Fruit fly (Drosophila melanogaster) whole organism, wandering third instar larva: ENCODE measurements around the gene sac.

Experiments used
- Abd-B ChIP-seq: fragments of >200 bp; optimal IDR thresholded peaks from 2 replicates; lab custom pipeline; 2017; ENCODE audit warnings: missing biosample characterization, missing genetic modification characterization
- CG32264 ChIP-seq: fragments of 200-800 bp; sonication (Bioruptor generic); optimal IDR thresholded peaks from 2 replicates; lab custom pipeline; 2016; ENCODE audit warnings: missing biosample characterization, missing genetic modification characterization
- CG9705 ChIP-seq: fragments of 200-800 bp; sonication (Bioruptor generic); optimal IDR thresholded peaks from 2 replicates; lab custom pipeline; 2018; ENCODE audit warnings: missing biosample characterization, mild to moderate bottlenecking, missing genetic modification characterization
- CrebA ChIP-seq: fragments of 200-800 bp; sonication (Bioruptor generic); optimal IDR thresholded peaks from 2 replicates; lab custom pipeline; 2016; ENCODE audit warnings: missing biosample characterization, mild to moderate bottlenecking, missing genetic modification characterization, borderline replicate concordance
- Dfd ChIP-seq: fragments of >200 bp; optimal IDR thresholded peaks from 2 replicates; lab custom pipeline; 2017; ENCODE audit warnings: missing biosample characterization, missing genetic modification characterization
- Dif ChIP-seq: fragments of 200-275, 200-300 bp; sonication (Bioruptor generic); optimal IDR thresholded peaks from 2 replicates; lab custom pipeline; 2018; ENCODE audit warnings: missing biosample characterization, missing genetic modification characterization; ENCODE audit not compliant: partially characterized antibody
- GATAd ChIP-seq: sonication (Bioruptor generic); optimal IDR thresholded peaks from 2 replicates; lab custom pipeline; 2016; ENCODE audit warnings: missing biosample characterization, missing genetic modification characterization
- HLH106 ChIP-seq: fragments of 200-800 bp; optimal IDR thresholded peaks from 3 replicates; lab custom pipeline; 2019; ENCODE audit warnings: missing biosample characterization, mild to moderate bottlenecking, missing genetic modification characterization, moderate library complexity
- Hnf4 ChIP-seq: fragments of 200-800 bp; sonication (Bioruptor generic); optimal IDR thresholded peaks from 2 replicates; lab custom pipeline; 2016; ENCODE audit warnings: missing biosample characterization, mild to moderate bottlenecking, missing genetic modification characterization
- Hr78 ChIP-seq: fragments of >200 bp; optimal IDR thresholded peaks from 2 replicates; lab custom pipeline; 2017; ENCODE audit warnings: missing biosample characterization, missing genetic modification characterization
- Hr83 ChIP-seq: fragments of 200-300 bp; sonication (Bioruptor generic); optimal IDR thresholded peaks from 2 replicates; lab custom pipeline; 2016; ENCODE audit warnings: missing biosample characterization, mild to moderate bottlenecking, missing genetic modification characterization, moderate library complexity; ENCODE audit not compliant: poor library complexity, severe bottlenecking
- Jra ChIP-seq: sonication (Bioruptor generic); optimal IDR thresholded peaks from 2 replicates; lab custom pipeline; 2016; ENCODE audit warnings: missing biosample characterization, missing genetic modification characterization
- Mio ChIP-seq: sonication (Bioruptor generic); optimal IDR thresholded peaks from 2 replicates; lab custom pipeline; 2016; ENCODE audit warnings: missing biosample characterization, missing genetic modification characterization
- Myc ChIP-seq: fragments of >200 bp; optimal IDR thresholded peaks from 2 replicates; lab custom pipeline; 2017
- N ChIP-seq: fragments of >200 bp; optimal IDR thresholded peaks from 2 replicates; lab custom pipeline; 2018; ENCODE audit warnings: missing biosample characterization, missing external identifiers, missing genetic modification characterization
- OdsH ChIP-seq: fragments of 200-800 bp; sonication (Bioruptor generic); optimal IDR thresholded peaks from 2 replicates; lab custom pipeline; 2016; ENCODE audit warnings: missing biosample characterization, mild to moderate bottlenecking, missing genetic modification characterization
- Rel ChIP-seq, 2 experiments: fragments of 200-800 bp; sonication (Bioruptor generic) in 1 of 2; optimal IDR thresholded peaks; 2 replicates in 1 of 2; 3 replicates in 1 of 2; lab custom pipeline; 2016 to 2019; ENCODE audit warnings: mild to moderate bottlenecking in 2 of 2, missing biosample characterization in 2 of 2, missing genetic modification characterization in 2 of 2, moderate library complexity in 1 of 2
- Sp1 ChIP-seq: fragments of 200-800 bp; sonication (Bioruptor generic); optimal IDR thresholded peaks from 3 replicates; lab custom pipeline; 2019; ENCODE audit warnings: missing biosample characterization, mild to moderate bottlenecking, missing genetic modification characterization, moderate library complexity
- Vsx2 ChIP-seq: fragments of 200-300, 225-300 bp; sonication (Bioruptor generic); optimal IDR thresholded peaks from 2 replicates; lab custom pipeline; 2018; ENCODE audit warnings: missing biosample characterization, missing genetic modification characterization; ENCODE audit not compliant: partially characterized antibody
- br ChIP-seq: fragments of 200-800 bp; sonication (Bioruptor generic); optimal IDR thresholded peaks from 2 replicates; lab custom pipeline; 2016; ENCODE audit warnings: missing biosample characterization, missing genetic modification characterization
- brk ChIP-seq: fragments of 200-800 bp; sonication (Bioruptor generic); optimal IDR thresholded peaks from 2 replicates; lab custom pipeline; 2016; ENCODE audit warnings: missing biosample characterization, mild to moderate bottlenecking, missing genetic modification characterization
- dl ChIP-seq, 2 experiments: fragments of 175-275, 200-275 bp in 1 of 2; fragments of 200-275 bp in 1 of 2; sonication (Bioruptor generic); optimal IDR thresholded peaks; lab custom pipeline; 2018; ENCODE audit warnings: mild to moderate bottlenecking in 2 of 2, missing biosample characterization in 2 of 2, missing genetic modification characterization in 2 of 2, moderate library complexity in 2 of 2; ENCODE audit not compliant: partially characterized antibody in 2 of 2, insufficient read depth in 1 of 2
- dmrt93B ChIP-seq: fragments of 200-800 bp; sonication (Bioruptor generic); optimal IDR thresholded peaks from 2 replicates; lab custom pipeline; 2018; ENCODE audit warnings: missing biosample characterization, mild to moderate bottlenecking, missing genetic modification characterization
- dsf ChIP-seq: sonication (Bioruptor generic); optimal IDR thresholded peaks from 2 replicates; lab custom pipeline; 2016; ENCODE audit warnings: missing biosample characterization, missing genetic modification characterization, borderline replicate concordance
- ey ChIP-seq: fragments of 200-800 bp; sonication (Bioruptor generic); optimal IDR thresholded peaks from 2 replicates; lab custom pipeline; 2016; ENCODE audit warnings: missing biosample characterization, missing genetic modification characterization
- foxo ChIP-seq, 2 experiments: fragments of 200-800 bp; sonication (Bioruptor generic); optimal IDR thresholded peaks; 2 replicates in 1 of 2; 3 replicates in 1 of 2; lab custom pipeline; 2016 to 2017; ENCODE audit warnings: missing biosample characterization in 2 of 2, missing genetic modification characterization in 2 of 2
- fru ChIP-seq: fragments of 200-800 bp; sonication (Bioruptor generic); optimal IDR thresholded peaks from 3 replicates; lab custom pipeline; 2016; ENCODE audit warnings: missing biosample characterization, mild to moderate bottlenecking, missing genetic modification characterization
- h ChIP-seq: fragments of 200-800 bp; sonication (Bioruptor generic); optimal IDR thresholded peaks from 3 replicates; lab custom pipeline; 2016; ENCODE audit warnings: missing biosample characterization, mild to moderate bottlenecking, missing genetic modification characterization
- jim ChIP-seq: fragments of 175-275, 200-325 bp; sonication (Bioruptor generic); optimal IDR thresholded peaks from 2 replicates; lab custom pipeline; 2016; ENCODE audit warnings: missing biosample characterization, mild to moderate bottlenecking, missing genetic modification characterization
- lola ChIP-seq: fragments of >200 bp; optimal IDR thresholded peaks from 2 replicates; lab custom pipeline; 2017; ENCODE audit warnings: missing biosample characterization, missing genetic modification characterization
- pan ChIP-seq: fragments of >200 bp; optimal IDR thresholded peaks from 2 replicates; lab custom pipeline; 2017
- psq ChIP-seq: fragments of 200-800 bp; sonication (Bioruptor generic); optimal IDR thresholded peaks from 3 replicates; lab custom pipeline; 2017; ENCODE audit warnings: missing biosample characterization, mild to moderate bottlenecking, missing genetic modification characterization, moderate library complexity
- rgr ChIP-seq: fragments of 200-800 bp; sonication (Bioruptor generic); optimal IDR thresholded peaks from 3 replicates; lab custom pipeline; 2016; ENCODE audit warnings: missing biosample characterization, mild to moderate bottlenecking, missing genetic modification characterization
- sage ChIP-seq: fragments of 200-800 bp; sonication (Bioruptor generic); optimal IDR thresholded peaks from 2 replicates; lab custom pipeline; 2016; ENCODE audit warnings: missing biosample characterization, mild to moderate bottlenecking, missing genetic modification characterization
- sv ChIP-seq: fragments of 200-800 bp; sonication (Bioruptor generic); optimal IDR thresholded peaks from 3 replicates; lab custom pipeline; 2016; ENCODE audit warnings: missing biosample characterization, missing genetic modification characterization
- tai ChIP-seq: sonication (Bioruptor generic); optimal IDR thresholded peaks from 2 replicates; lab custom pipeline; 2016; ENCODE audit warnings: missing biosample characterization, missing genetic modification characterization
- usp ChIP-seq: fragments of >200 bp; optimal IDR thresholded peaks from 2 replicates; lab custom pipeline; 2017; ENCODE audit warnings: missing biosample characterization, missing genetic modification characterization
- woc ChIP-seq: sonication (Bioruptor generic); optimal IDR thresholded peaks from 2 replicates; lab custom pipeline; 2016; ENCODE audit warnings: missing biosample characterization, mild to moderate bottlenecking, missing genetic modification characterization

The sac gene

DNA sequence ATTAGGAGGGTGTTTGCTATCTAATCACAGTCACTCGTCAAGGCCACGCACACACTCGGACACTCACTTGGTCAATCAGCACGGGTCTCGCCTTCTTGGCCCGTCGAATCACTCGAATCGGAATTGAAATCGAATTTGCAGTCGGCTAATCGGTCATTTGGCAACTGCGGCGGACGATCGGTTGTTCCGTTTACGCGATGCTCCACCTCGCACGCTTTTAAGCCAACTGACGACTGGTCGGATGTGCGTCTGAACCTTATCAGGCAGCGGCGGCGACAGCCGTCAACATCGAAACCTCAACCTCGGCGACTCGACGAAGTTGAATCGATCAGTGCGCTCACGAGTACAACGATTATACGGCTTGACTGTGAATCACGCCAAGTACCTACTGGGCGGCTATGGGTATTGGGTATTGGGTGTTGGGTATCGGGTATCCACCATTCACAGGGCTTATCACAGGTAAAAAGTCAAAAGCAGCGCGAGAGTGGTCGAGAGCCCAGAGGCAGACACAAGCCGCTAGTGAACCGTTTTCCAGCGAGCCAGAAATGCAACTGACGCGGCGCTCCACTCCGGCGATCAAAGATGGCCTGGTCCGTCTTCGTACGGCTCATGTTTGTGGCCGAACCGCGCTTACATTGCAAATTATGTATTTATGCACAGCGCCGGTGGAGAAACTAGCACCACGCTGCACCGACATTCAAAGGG lies 9.4 kb upstream of the sac start:
- peak; percentile 38 for TF ChIP-seq br
- no peak for TF ChIP-seq CG9705 (GFP tag; lab: Kevin White, UChicago)
- no peak for TF ChIP-seq HLH106
- no peak for TF ChIP-seq GATAd (GFP tag; lab: Kevin White, UChicago)
- peak; percentile 43 for TF ChIP-seq Vsx2
- TF ChIP-seq fru: peak; percentile 31
- TF ChIP-seq Myc (lab: Kevin White, UChicago): no peak
- peak; percentile 27 for TF ChIP-seq Hr83 (GFP tag; lab: Kevin White, UChicago)
- no peak for TF ChIP-seq Dfd (GFP tag; lab: Kevin White, UChicago)
- no peak for TF ChIP-seq jim (GFP tag; lab: Kevin White, UChicago)
- TF ChIP-seq Mio: no peak
- peak; percentile 61 for TF ChIP-seq Jra
- TF ChIP-seq sv: no peak
- no peak for TF ChIP-seq Dif (GFP tag; lab: Kevin White, UChicago)
- peak in 1 of 2 experiments; percentile 47 for TF ChIP-seq dl (GFP tag; optimal IDR thresholded peaks at IDR 0.05; lab: Kevin White, UChicago; ENCODE audit: insufficient read depth in 1 of 2, partially characterized antibody in 2 of 2)
- TF ChIP-seq N (GFP tag; lab: Kevin White, UChicago): no peak
- TF ChIP-seq ey: no peak
- TF ChIP-seq foxo (GFP tag; optimal IDR thresholded peaks at IDR 0.05; lab: Kevin White, UChicago): peak in 1 of 2 experiments; percentile 29
- TF ChIP-seq woc (GFP tag; lab: Kevin White, UChicago): no peak
- peak; percentile 8 for TF ChIP-seq Sp1 (GFP tag; lab: Kevin White, UChicago)
- TF ChIP-seq CrebA (GFP tag; lab: Kevin White, UChicago): no peak
- TF ChIP-seq brk (GFP tag; lab: Kevin White, UChicago): no peak
- no peak for TF ChIP-seq CG32264 (GFP tag; lab: Kevin White, UChicago)
- TF ChIP-seq dsf (GFP tag; lab: Kevin White, UChicago): no peak
- TF ChIP-seq sage (GFP tag; lab: Kevin White, UChicago): no peak
- no peak for TF ChIP-seq dmrt93B (GFP tag; lab: Kevin White, UChicago)
- TF ChIP-seq Rel (GFP tag; optimal IDR thresholded peaks at IDR 0.05; lab: Kevin White, UChicago): no peak
- peak; percentile 85 for TF ChIP-seq Rel (tag; optimal IDR thresholded peaks at IDR 0.05; lab: Kevin White, UChicago)
- TF ChIP-seq Hnf4 (GFP tag; lab: Kevin White, UChicago): peak; percentile 30
- no peak for TF ChIP-seq Hr78 (GFP tag; lab: Kevin White, UChicago)
- no peak for TF ChIP-seq OdsH (GFP tag; lab: Kevin White, UChicago)
- no peak for TF ChIP-seq psq (GFP tag; lab: Kevin White, UChicago)
- TF ChIP-seq usp (GFP tag; lab: Kevin White, UChicago): no peak
- TF ChIP-seq Abd-B (GFP tag; lab: Kevin White, UChicago): no peak
- TF ChIP-seq tai (GFP tag; lab: Kevin White, UChicago): no peak
- TF ChIP-seq pan: no peak
- TF ChIP-seq lola (GFP tag; lab: Kevin White, UChicago): no peak
- peak; percentile 96 for TF ChIP-seq h (GFP tag; lab: Kevin White, UChicago)
- no peak for TF ChIP-seq rgr

- no peak for TF ChIP-seq brk (GFP tag; lab: Kevin White, UChicago)
- no peak for TF ChIP-seq dsf (GFP tag; lab: Kevin White, UChicago)
- no peak for TF ChIP-seq Hr78 (GFP tag; lab: Kevin White, UChicago)
- no peak for TF ChIP-seq HLH106
- TF ChIP-seq Hnf4 (GFP tag; lab: Kevin White, UChicago): no peak
- no peak for TF ChIP-seq Hr83 (GFP tag; lab: Kevin White, UChicago)
- TF ChIP-seq, all 38 proteins: peak for 0
These were observed 8.5 kb upstream of the sac start for dm6 chr3R:4471846-4472693.
